Worm (Caenorhabditis elegans) whole organism, L2 larva: ENCODE measurements around the gene tyr-6.

Source experiments
- C34F6.9 ChIP-seq: fragments of 150-350 bp; optimal IDR thresholded peaks from 2 replicates; lab custom pipeline; 2014; ENCODE audit warnings: missing biosample characterization, missing genetic modification characterization
- F13H6.1 ChIP-seq: sonication (generic microtip); optimal IDR thresholded peaks from 2 replicates; lab custom pipeline; 2016; ENCODE audit warnings: missing genetic modification characterization, missing compliant biosample characterization
- R02D3.7 ChIP-seq: fragments of 150-350 bp; optimal IDR thresholded peaks from 2 replicates; lab custom pipeline; 2014; ENCODE audit warnings: missing biosample characterization, missing genetic modification characterization
- Y55F3AM.14 ChIP-seq: fragments of 200-800 bp; sonication (Bioruptor generic); optimal IDR thresholded peaks from 2 replicates; lab custom pipeline; 2018; ENCODE audit warnings: mild to moderate bottlenecking, missing genetic modification characterization, missing compliant biosample characterization
- aly-2 ChIP-seq: fragments of 150-350 bp; optimal IDR thresholded peaks from 2 replicates; lab custom pipeline; 2014; ENCODE audit warnings: missing biosample characterization, missing genetic modification characterization
- ama-1 ChIP-seq: fragments of 150-350 bp; optimal IDR thresholded peaks from 2 replicates; lab custom pipeline; 2018; ENCODE audit warnings: inconsistent platforms
- blmp-1 ChIP-seq: sonication (generic microtip); optimal IDR thresholded peaks from 2 replicates; lab custom pipeline; 2017; ENCODE audit warnings: missing genetic modification characterization, mild to moderate bottlenecking, missing compliant biosample characterization, antibody characterized with exemption, moderate library complexity; ENCODE audit not compliant: insufficient read depth
- ceh-82 ChIP-seq: fragments of 150-350 bp; optimal IDR thresholded peaks from 2 replicates; lab custom pipeline; 2014; ENCODE audit warnings: missing biosample characterization, missing genetic modification characterization
- crh-2 ChIP-seq: sonication (generic microtip); optimal IDR thresholded peaks from 2 replicates; lab custom pipeline; 2017; ENCODE audit warnings: missing biosample characterization, missing genetic modification characterization
- dmd-4 ChIP-seq: sonication (generic microtip); optimal IDR thresholded peaks from 2 replicates; lab custom pipeline; 2017; ENCODE audit warnings: missing biosample characterization, missing genetic modification characterization
- elt-1 ChIP-seq: fragments of 150-350 bp; optimal IDR thresholded peaks from 2 replicates; lab custom pipeline; 2014; ENCODE audit warnings: missing biosample characterization, missing genetic modification characterization
- elt-3 ChIP-seq: sonication (generic microtip); optimal IDR thresholded peaks from 2 replicates; lab custom pipeline; 2017; ENCODE audit warnings: missing biosample characterization, missing genetic modification characterization
- fos-1 ChIP-seq: fragments of 150-350 bp; optimal IDR thresholded peaks from 2 replicates; lab custom pipeline; 2014; ENCODE audit warnings: missing biosample characterization, missing genetic modification characterization
- gmeb-1 ChIP-seq: fragments of 150-350 bp; optimal IDR thresholded peaks from 2 replicates; lab custom pipeline; 2014; ENCODE audit warnings: missing biosample characterization, missing genetic modification characterization
- lin-11 ChIP-seq: fragments of 150-350 bp; sonication (generic microtip); optimal IDR thresholded peaks from 2 replicates; lab custom pipeline; 2014; ENCODE audit warnings: missing biosample characterization, missing genetic modification characterization, inconsistent platforms, mixed read lengths
- lin-13 ChIP-seq: fragments of 150-350 bp; optimal IDR thresholded peaks from 2 replicates; lab custom pipeline; 2014; ENCODE audit warnings: missing biosample characterization, missing genetic modification reagents, missing genetic modification characterization
- lin-39 ChIP-seq: fragments of 150-350 bp; optimal IDR thresholded peaks from 2 replicates; lab custom pipeline; 2014; ENCODE audit warnings: missing biosample characterization, missing genetic modification reagents, missing genetic modification characterization
- lsy-2 ChIP-seq, 2 experiments: fragments of 150-350 bp in 1 of 2; sonication (generic microtip) in 1 of 2; optimal IDR thresholded peaks; 2 replicates each; lab custom pipeline; 2014 to 2017; ENCODE audit warnings: missing biosample characterization in 2 of 2, missing genetic modification characterization in 2 of 2
- mab-5 ChIP-seq: fragments of 150-350 bp; optimal IDR thresholded peaks from 2 replicates; lab custom pipeline; 2014; ENCODE audit warnings: missing biosample characterization, missing genetic modification characterization
- mbf-1 ChIP-seq: sonication (generic microtip); optimal IDR thresholded peaks from 2 replicates; lab custom pipeline; 2017; ENCODE audit warnings: missing biosample characterization, missing genetic modification characterization
- nhr-10 ChIP-seq: sonication (generic microtip); optimal IDR thresholded peaks from 2 replicates; lab custom pipeline; 2017; ENCODE audit warnings: missing biosample characterization, missing genetic modification characterization
- nhr-11 ChIP-seq: fragments of 150-350 bp; optimal IDR thresholded peaks from 2 replicates; lab custom pipeline; 2014; ENCODE audit warnings: missing biosample characterization, missing genetic modification characterization
- nhr-12 ChIP-seq: fragments of 150-350 bp; optimal IDR thresholded peaks from 2 replicates; lab custom pipeline; 2014; ENCODE audit warnings: missing biosample characterization, missing genetic modification characterization
- nhr-129 ChIP-seq: fragments of 150-350 bp; optimal IDR thresholded peaks from 2 replicates; lab custom pipeline; 2014; ENCODE audit warnings: missing biosample characterization, missing genetic modification characterization
- nhr-237 ChIP-seq: fragments of 150-350 bp; optimal IDR thresholded peaks from 2 replicates; lab custom pipeline; 2014; ENCODE audit warnings: missing biosample characterization, missing genetic modification characterization
- nhr-6 ChIP-seq: fragments of 150-350 bp; optimal IDR thresholded peaks from 2 replicates; lab custom pipeline; 2014; ENCODE audit warnings: missing biosample characterization, missing genetic modification characterization
- sem-4 ChIP-seq: fragments of 150-350 bp; optimal IDR thresholded peaks from 2 replicates; lab custom pipeline; 2014; ENCODE audit warnings: missing biosample characterization, missing genetic modification reagents, missing genetic modification characterization
- skn-1 ChIP-seq: sonication (generic microtip); optimal IDR thresholded peaks from 2 replicates; lab custom pipeline; 2017; ENCODE audit warnings: missing biosample characterization, missing genetic modification characterization
- sma-3 ChIP-seq: sonication (generic microtip); optimal IDR thresholded peaks from 2 replicates; lab custom pipeline; 2016; ENCODE audit warnings: missing genetic modification reagents, missing genetic modification characterization, missing compliant biosample characterization
- sma-9 ChIP-seq, 2 experiments: fragments of 150-350 bp in 1 of 2; sonication (generic microtip) in 1 of 2; optimal IDR thresholded peaks; 2 replicates each; lab custom pipeline; 2014 to 2016; ENCODE audit warnings: missing genetic modification characterization in 2 of 2, mild to moderate bottlenecking in 1 of 2, missing biosample characterization in 1 of 2, missing compliant biosample characterization in 1 of 2, missing genetic modification reagents in 1 of 2, moderate library complexity in 1 of 2
- snpc-4 ChIP-seq: fragments of 150-350 bp; optimal IDR thresholded peaks from 2 replicates; lab custom pipeline; 2014; ENCODE audit warnings: missing biosample characterization, missing genetic modification characterization
- unc-39 ChIP-seq: fragments of 150-350 bp; optimal IDR thresholded peaks from 2 replicates; lab custom pipeline; 2014; ENCODE audit warnings: missing biosample characterization, missing genetic modification characterization
- unc-55 ChIP-seq: fragments of 150-350 bp; sonication (generic microtip); optimal IDR thresholded peaks from 3 replicates; lab custom pipeline; 2014; ENCODE audit warnings: missing biosample characterization, missing genetic modification reagents, missing genetic modification characterization
- ztf-1 ChIP-seq: fragments of 200-800 bp; sonication (Bioruptor generic); conservative IDR thresholded peaks from 2 replicates; pipeline ENCODE4 v1.3.6; 2022; ENCODE audit warnings: missing genetic modification characterization, missing compliant biosample characterization
- ztf-11 ChIP-seq: sonication (generic microtip); optimal IDR thresholded peaks from 2 replicates; lab custom pipeline; 2017; ENCODE audit warnings: missing biosample characterization, missing genetic modification characterization
- ztf-4 ChIP-seq: fragments of 150-350 bp; optimal IDR thresholded peaks from 2 replicates; lab custom pipeline; 2014; ENCODE audit warnings: missing biosample characterization, missing genetic modification characterization

Gene tyr-6

ce11 chrIV:6442016-6442618 lies 38.2 kb upstream of the tyr-6 start:
- TF ChIP-seq nhr-12 (tag; lab: Kevin White, UChicago) (no peak), gmeb-1 (tag; lab: Kevin White, UChicago) (peak; percentile 26), sma-3 (GFP tag; lab: Kevin White, UChicago) (no peak), elt-1 (tag; lab: Kevin White, UChicago) (no peak), F13H6.1 (tag; lab: Kevin White, UChicago) (peak; percentile 59), mab-5 (no peak), lin-13 (GFP tag; lab: Kevin White, UChicago) (no peak), nhr-11 (tag; lab: Kevin White, UChicago) (no peak), lsy-2 (tag; optimal IDR thresholded peaks at IDR 0.05; lab: Kevin White, UChicago) (peak; percentile 21 to 39), sma-9 (GFP tag; optimal IDR thresholded peaks at IDR 0.05; lab: Kevin White, UChicago) (peak; percentile 42), sma-9 (tag; optimal IDR thresholded peaks at IDR 0.05; lab: Kevin White, UChicago) (no peak), C34F6.9 (peak; percentile 2), unc-55 (GFP tag; lab: Kevin White, UChicago) (peak; percentile 23), dmd-4 (tag; lab: Kevin White, UChicago) (no peak), ama-1 (lab: Kevin White, UChicago) (no peak), lin-11 (tag; lab: Kevin White, UChicago) (no peak), nhr-10 (tag; lab: Kevin White, UChicago) (no peak), sem-4 (tag; lab: Kevin White, UChicago) (no peak)
- TF ChIP-seq, all 48 proteins: peak for 6

- no peak for TF ChIP-seq R02D3.7 (tag; lab: Kevin White, UChicago)
- TF ChIP-seq nhr-6 (tag; lab: Kevin White, UChicago), result no peak
- TF ChIP-seq, all 48 proteins: peak for 0
Observed at ce11 chrIV:6443018-6443417, 37.3 kb upstream of the tyr-6 start.

- TF ChIP-seq dmd-4 (tag; lab: Kevin White, UChicago) (no peak), lin-13 (GFP tag; lab: Kevin White, UChicago) (no peak), lin-39 (no peak), nhr-129 (no peak), crh-2 (tag; lab: Kevin White, UChicago) (no peak), skn-1 (tag; lab: Kevin White, UChicago) (no peak), R02D3.7 (tag; lab: Kevin White, UChicago) (no peak), sem-4 (tag; lab: Kevin White, UChicago) (no peak), ztf-11 (tag; lab: Kevin White, UChicago) (no peak), snpc-4 (tag; lab: Kevin White, UChicago) (no peak), nhr-12 (tag; lab: Kevin White, UChicago) (no peak), unc-55 (GFP tag; lab: Kevin White, UChicago) (no peak), ztf-1 (no peak), elt-3 (tag; lab: Kevin White, UChicago) (no peak), F13H6.1 (tag; lab: Kevin White, UChicago) (no peak), gmeb-1 (tag; lab: Kevin White, UChicago) (no peak), mbf-1 (tag; lab: Kevin White, UChicago) (no peak)
Observed at ce11 chrIV:6457472-6457871, 22.8 kb upstream of the tyr-6 start, which contains the start of gene lgc-10. Gene lgc-10 (minus strand): TSS chrIV:6457572.

- TF ChIP-seq sma-3 (GFP tag; lab: Kevin White, UChicago), result no peak
- TF ChIP-seq elt-3 (tag; lab: Kevin White, UChicago), result no peak
- TF ChIP-seq skn-1 (tag; lab: Kevin White, UChicago), result no peak
- no peak for TF ChIP-seq lin-11 (tag; lab: Kevin White, UChicago)
- TF ChIP-seq mab-5, result no peak
- TF ChIP-seq aly-2, result no peak
Observed at ce11 chrIV:6460596-6460995, 19.7 kb upstream of the tyr-6 start.

- TF ChIP-seq nhr-237 (tag; lab: Kevin White, UChicago), result no peak
- TF ChIP-seq Y55F3AM.14, result no peak
- TF ChIP-seq snpc-4 (tag; lab: Kevin White, UChicago), result no peak
- TF ChIP-seq sma-3 (GFP tag; lab: Kevin White, UChicago), result no peak
- no peak for TF ChIP-seq unc-39 (tag; lab: Kevin White, UChicago)
- TF ChIP-seq nhr-11 (tag; lab: Kevin White, UChicago), result no peak
- no peak for TF ChIP-seq sma-9 (GFP tag; optimal IDR thresholded peaks at IDR 0.05; lab: Kevin White, UChicago)
- no peak for TF ChIP-seq sma-9 (tag; optimal IDR thresholded peaks at IDR 0.05; lab: Kevin White, UChicago)
- TF ChIP-seq skn-1 (tag; lab: Kevin White, UChicago), result no peak
- no peak for TF ChIP-seq blmp-1 (tag; lab: Kevin White, UChicago)
- no peak for TF ChIP-seq nhr-12 (tag; lab: Kevin White, UChicago)
- TF ChIP-seq nhr-6 (tag; lab: Kevin White, UChicago), result no peak
- TF ChIP-seq fos-1 (tag; lab: Kevin White, UChicago), result no peak
- no peak for TF ChIP-seq mab-5
- TF ChIP-seq ztf-4, result no peak
- TF ChIP-seq ceh-82 (tag; lab: Kevin White, UChicago), result no peak
Observed at ce11 chrIV:6464005-6464404, 16.3 kb upstream of the tyr-6 start, which contains the start of gene acr-25. Gene acr-25 (plus strand): TSS chrIV:6464305.
